Worm (Caenorhabditis elegans) whole organism, L4 larva: ENCODE measurements around the gene acl-9.

ENCODE experiments used
- F10B5.3 ChIP-seq: sonication (generic microtip); optimal IDR thresholded peaks from 2 replicates; lab custom pipeline; 2016; ENCODE audit warnings: mild to moderate bottlenecking, missing genetic modification characterization, missing compliant biosample characterization
- F44E2.7 ChIP-seq: fragments of 200-800 bp; sonication (Bioruptor generic); IDR thresholded peaks from 2 replicates; pipeline ENCODE4 v2.1.2; 2022; ENCODE audit warnings: missing genetic modification characterization, missing compliant biosample characterization
- T20F7.1 ChIP-seq: fragments of 200-800 bp; sonication (Bioruptor generic); optimal IDR thresholded peaks from 2 replicates; lab custom pipeline; 2018; ENCODE audit warnings: mild to moderate bottlenecking, missing genetic modification characterization, missing compliant biosample characterization
- T26A8.4 ChIP-seq: fragments of 200-800 bp; sonication (Bioruptor generic); IDR thresholded peaks from 2 replicates; pipeline ENCODE4 v1.3.6; 2022; ENCODE audit warnings: missing genetic modification characterization, missing compliant biosample characterization
- Y105C5A.15 ChIP-seq: fragments of 200-800 bp; sonication (Bioruptor generic); IDR thresholded peaks from 2 replicates; pipeline ENCODE4 v1.3.6; 2022; ENCODE audit warnings: missing genetic modification characterization, missing compliant biosample characterization
- ZK546.5 ChIP-seq, 2 experiments: sonication (generic microtip); optimal IDR thresholded peaks; 2 replicates each; lab custom pipeline; 2017; ENCODE audit warnings: missing biosample characterization in 2 of 2, missing genetic modification characterization in 2 of 2
- aha-1 ChIP-seq: fragments of 150-350 bp; peaks from one replicate; lab custom pipeline; 2014; ENCODE audit warnings: missing biosample characterization, missing genetic modification characterization
- aly-2 ChIP-seq: sonication (generic microtip); optimal IDR thresholded peaks from 2 replicates; lab custom pipeline; 2018; ENCODE audit warnings: missing biosample characterization, missing genetic modification characterization
- ama-1 ChIP-seq: fragments of 150-350 bp; optimal IDR thresholded peaks from 2 replicates; lab custom pipeline; 2014; ENCODE audit warnings: inconsistent platforms, mixed read lengths
- arid-1 ChIP-seq: fragments of 200-800 bp; sonication (Bioruptor generic); conservative IDR thresholded peaks from 2 replicates; pipeline ENCODE4 v1.3.6; 2022; ENCODE audit warnings: missing genetic modification reagents, missing genetic modification characterization, missing compliant biosample characterization
- ceh-20 ChIP-seq: fragments of 200-800 bp; sonication (Bioruptor generic); IDR thresholded peaks from 2 replicates; pipeline ENCODE4 v1.3.6; 2022; ENCODE audit warnings: missing genetic modification reagents, missing genetic modification characterization, missing compliant biosample characterization
- ceh-44 ChIP-seq: fragments of 200-800 bp; sonication (Bioruptor generic); IDR thresholded peaks from 2 replicates; pipeline ENCODE4 v1.3.6; 2022; ENCODE audit warnings: missing genetic modification reagents, missing genetic modification characterization, missing compliant biosample characterization
- ceh-62 ChIP-seq: sonication (generic microtip); optimal IDR thresholded peaks from 2 replicates; lab custom pipeline; 2017; ENCODE audit warnings: missing biosample characterization, missing genetic modification characterization
- ces-1 ChIP-seq: fragments of 150-350 bp; sonication (generic microtip); optimal IDR thresholded peaks from 4 replicates; lab custom pipeline; 2014; ENCODE audit warnings: missing biosample characterization, missing genetic modification reagents, missing genetic modification characterization
- cey-2 ChIP-seq: sonication (generic microtip); optimal IDR thresholded peaks from 3 replicates; lab custom pipeline; 2017; ENCODE audit warnings: missing genetic modification characterization, mild to moderate bottlenecking, missing compliant biosample characterization, antibody characterized with exemption, borderline replicate concordance; ENCODE audit not compliant: insufficient read depth
- ctbp-1 ChIP-seq: fragments of 200-800 bp; sonication (Bioruptor generic); IDR thresholded peaks from 2 replicates; pipeline ENCODE4 v1.3.6; 2022; ENCODE audit warnings: missing genetic modification reagents, missing genetic modification characterization, missing compliant biosample characterization
- daf-12 ChIP-seq: fragments of 150-350 bp; optimal IDR thresholded peaks from 2 replicates; lab custom pipeline; 2014; ENCODE audit warnings: missing biosample characterization, missing genetic modification reagents, missing genetic modification characterization
- duxl-1 ChIP-seq: sonication (generic microtip); optimal IDR thresholded peaks from 2 replicates; lab custom pipeline; 2016; ENCODE audit warnings: mild to moderate bottlenecking, missing genetic modification characterization, moderate library complexity, missing compliant biosample characterization; ENCODE audit not compliant: poor library complexity
- dve-1 ChIP-seq: sonication (generic microtip); optimal IDR thresholded peaks from 2 replicates; lab custom pipeline; 2017; ENCODE audit warnings: antibody characterized with exemption, mild to moderate bottlenecking, missing genetic modification characterization, missing compliant biosample characterization; ENCODE audit not compliant: insufficient read depth
- egl-27 ChIP-seq: sonication (generic microtip); optimal IDR thresholded peaks from 3 replicates; lab custom pipeline; 2017; ENCODE audit warnings: missing biosample characterization, missing genetic modification reagents, missing genetic modification characterization
- fkh-10 ChIP-seq: fragments of 150-350 bp; optimal IDR thresholded peaks from 2 replicates; lab custom pipeline; 2014; ENCODE audit warnings: missing biosample characterization, missing genetic modification reagents, missing genetic modification characterization
- gei-8 ChIP-seq: fragments of 200-800 bp; sonication (Bioruptor generic); optimal IDR thresholded peaks from 2 replicates; lab custom pipeline; 2018; ENCODE audit warnings: mild to moderate bottlenecking, missing genetic modification characterization, missing compliant biosample characterization
- hif-1 ChIP-seq, 2 experiments: sonication (generic microtip); optimal IDR thresholded peaks; 2 replicates each; lab custom pipeline; 2016 to 2017; ENCODE audit warnings: missing compliant biosample characterization in 2 of 2, missing genetic modification characterization in 2 of 2, missing genetic modification reagents in 2 of 2, missing genotype in 2 of 2, mild to moderate bottlenecking in 1 of 2
- hlh-11 ChIP-seq: fragments of 200-800 bp; sonication (Bioruptor generic); optimal IDR thresholded peaks from 2 replicates; lab custom pipeline; 2018; ENCODE audit warnings: mild to moderate bottlenecking, missing genetic modification characterization, missing compliant biosample characterization
- hlh-30 ChIP-seq: sonication (generic microtip); optimal IDR thresholded peaks from 2 replicates; lab custom pipeline; 2017; ENCODE audit warnings: antibody characterized with exemption, mild to moderate bottlenecking, missing genetic modification characterization, missing compliant biosample characterization; ENCODE audit not compliant: insufficient read depth
- lim-7 ChIP-seq: fragments of 200-800 bp; sonication (Bioruptor generic); IDR thresholded peaks from 2 replicates; pipeline ENCODE4 v1.3.6; 2022; ENCODE audit warnings: missing genetic modification characterization, missing compliant biosample characterization
- lin-13 ChIP-seq: fragments of 150-350 bp; optimal IDR thresholded peaks from 2 replicates; lab custom pipeline; 2014; ENCODE audit warnings: missing biosample characterization, missing genetic modification reagents, missing genetic modification characterization
- lin-15B ChIP-seq: fragments of 150-350 bp; sonication (generic microtip); optimal IDR thresholded peaks from 3 replicates; lab custom pipeline; 2014; ENCODE audit warnings: missing biosample characterization, missing genetic modification characterization
- lin-29 ChIP-seq: fragments of 200-800 bp; sonication (Bioruptor generic); IDR thresholded peaks from 2 replicates; pipeline ENCODE4 v1.3.6; 2022; ENCODE audit warnings: missing genetic modification reagents, missing genetic modification characterization, missing compliant biosample characterization
- lin-38 ChIP-seq: fragments of 200-800 bp; sonication (Bioruptor generic); IDR thresholded peaks from 2 replicates; pipeline ENCODE4 v1.3.6; 2022; ENCODE audit warnings: missing genetic modification reagents, missing genetic modification characterization, missing compliant biosample characterization
- lsy-2 ChIP-seq, 2 experiments: fragments of 150-350 bp in 1 of 2; sonication (generic microtip) in 1 of 2; optimal IDR thresholded peaks; 2 replicates each; lab custom pipeline; 2014 to 2017; ENCODE audit warnings: missing biosample characterization in 2 of 2, missing genetic modification characterization in 2 of 2
- madf-9 ChIP-seq: fragments of 200-800 bp; sonication (Bioruptor generic); conservative IDR thresholded peaks from 2 replicates; pipeline ENCODE4 v1.3.6; 2022; ENCODE audit warnings: missing genetic modification reagents, missing genetic modification characterization, missing compliant biosample characterization
- mdt-29 ChIP-seq: fragments of 200-800 bp; sonication (Bioruptor generic); IDR thresholded peaks from 2 replicates; pipeline ENCODE4 v1.3.6; 2022; ENCODE audit warnings: missing genetic modification reagents, missing genetic modification characterization, missing compliant biosample characterization
- mes-2 ChIP-seq: sonication (generic microtip); optimal IDR thresholded peaks from 2 replicates; lab custom pipeline; 2016; ENCODE audit warnings: missing genotype, mild to moderate bottlenecking, missing genetic modification characterization, missing compliant biosample characterization; ENCODE audit not compliant: poor library complexity, severe bottlenecking
- nhr-10 ChIP-seq: fragments of 150-350 bp; optimal IDR thresholded peaks from 2 replicates; lab custom pipeline; 2014; ENCODE audit warnings: missing biosample characterization, missing genetic modification characterization
- nhr-102 ChIP-seq: sonication (generic microtip); optimal IDR thresholded peaks from 2 replicates; lab custom pipeline; 2016; ENCODE audit warnings: mild to moderate bottlenecking, missing genetic modification characterization, moderate library complexity, missing compliant biosample characterization
- nhr-111 ChIP-seq: fragments of 200-800 bp; sonication (Bioruptor generic); optimal IDR thresholded peaks from 2 replicates; lab custom pipeline; 2018; ENCODE audit warnings: mild to moderate bottlenecking, missing genetic modification characterization, missing compliant biosample characterization
- nhr-42 ChIP-seq: fragments of 200-800 bp; sonication (Bioruptor generic); IDR thresholded peaks from 2 replicates; pipeline ENCODE4 v1.3.6; 2022; ENCODE audit warnings: missing genetic modification characterization, missing compliant biosample characterization
- nhr-6 ChIP-seq: fragments of 150-350 bp; optimal IDR thresholded peaks from 2 replicates; lab custom pipeline; 2014; ENCODE audit warnings: missing biosample characterization, missing genetic modification characterization
- nhr-77 ChIP-seq: fragments of 150-350 bp; optimal IDR thresholded peaks from 2 replicates; lab custom pipeline; 2014; ENCODE audit warnings: missing biosample characterization, missing genetic modification characterization
- pqm-1 ChIP-seq: sonication (generic microtip); optimal IDR thresholded peaks from 2 replicates; lab custom pipeline; 2017; ENCODE audit warnings: missing biosample characterization, missing genetic modification characterization
- set-16 ChIP-seq: fragments of 200-800 bp; sonication (Bioruptor generic); IDR thresholded peaks from 2 replicates; pipeline ENCODE4 v1.3.6; 2022; ENCODE audit warnings: missing genetic modification reagents, missing genetic modification characterization, missing compliant biosample characterization
- spr-3 ChIP-seq: fragments of 200-800 bp; sonication (Bioruptor generic); optimal IDR thresholded peaks from 2 replicates; lab custom pipeline; 2018; ENCODE audit warnings: mild to moderate bottlenecking, missing genetic modification characterization, missing compliant biosample characterization
- unc-130 ChIP-seq: sonication (generic microtip); optimal IDR thresholded peaks from 2 replicates; lab custom pipeline; 2016; ENCODE audit warnings: missing genetic modification reagents, missing genetic modification characterization, missing compliant biosample characterization
- unc-62 ChIP-seq, 3 experiments: fragments of 150-350 bp in 1 of 3; sonication (generic microtip); optimal IDR thresholded peaks in 2 of 3; peaks in 1 of 3; 1 replicate in 1 of 3; 2 replicates in 2 of 3; lab custom pipeline; 2014 to 2017; ENCODE audit warnings: missing biosample characterization in 3 of 3, missing genetic modification characterization in 3 of 3, missing genetic modification reagents in 3 of 3, missing genotype in 1 of 3
- vab-7 ChIP-seq: fragments of 200-800 bp; sonication (Bioruptor generic); IDR thresholded peaks from 2 replicates; pipeline ENCODE4 v1.3.6; 2022; ENCODE audit warnings: missing genetic modification reagents, missing genetic modification characterization, missing compliant biosample characterization
- zag-1 ChIP-seq: fragments of 150-350 bp; optimal IDR thresholded peaks from 2 replicates; lab custom pipeline; 2014; ENCODE audit warnings: missing biosample characterization, missing genetic modification characterization
- zfp-3 ChIP-seq: fragments of 200-800 bp; sonication (Bioruptor generic); conservative IDR thresholded peaks from 2 replicates; pipeline ENCODE4 v1.3.6; 2022; ENCODE audit warnings: missing genetic modification reagents, missing genetic modification characterization, missing compliant biosample characterization
- zip-11 ChIP-seq: fragments of 200-800 bp; sonication (Bioruptor generic); IDR thresholded peaks from 2 replicates; pipeline ENCODE4 v1.3.6; 2022; ENCODE audit warnings: missing genetic modification characterization, missing compliant biosample characterization
- ztf-11 ChIP-seq: fragments of 150-350 bp; optimal IDR thresholded peaks from 2 replicates; lab custom pipeline; 2014; ENCODE audit warnings: missing biosample characterization, missing genetic modification characterization
- ztf-7 ChIP-seq: fragments of 150-350 bp; optimal IDR thresholded peaks from 2 replicates; lab custom pipeline; 2014; ENCODE audit warnings: missing biosample characterization, missing genetic modification characterization

acl-9 gene

ce11 chrV:6425927-6426326, 27.1 kb upstream of the acl-9 start, which contains the start of gene T05H4.11:
Gene T05H4.11, minus strand, starts transcription at chrV:6426261.
- no peak for TF ChIP-seq zag-1 (tag; lab: Kevin White, UChicago)
- no peak for TF ChIP-seq unc-130 (GFP tag; lab: Kevin White, UChicago)
- no peak for TF ChIP-seq nhr-111 (GFP tag; lab: Kevin White, UChicago)
- TF ChIP-seq aha-1 (tag; lab: Kevin White, UChicago): peak; percentile 20
- peak; percentile 2 for TF ChIP-seq hlh-30 (tag; lab: Kevin White, UChicago)
- TF ChIP-seq hlh-11 (tag; lab: Kevin White, UChicago): peak; percentile 18
- TF ChIP-seq F44E2.7 (GFP tag; lab: Robert Waterston, UW): no peak
- TF ChIP-seq ztf-7 (tag; lab: Kevin White, UChicago): no peak
- no peak for TF ChIP-seq lsy-2 (tag; optimal IDR thresholded peaks at IDR 0.05; lab: Kevin White, UChicago)
- TF ChIP-seq T20F7.1 (GFP tag; lab: Kevin White, UChicago): no peak
- no peak for TF ChIP-seq aly-2 (tag; lab: Kevin White, UChicago)
- TF ChIP-seq fkh-10: no peak
- TF ChIP-seq pqm-1 (tag; lab: Kevin White, UChicago): no peak
- TF ChIP-seq arid-1 (GFP tag; lab: Robert Waterston, UW): no peak
- TF ChIP-seq egl-27 (tag; lab: Kevin White, UChicago): no peak
- no peak for TF ChIP-seq daf-12 (tag; lab: Kevin White, UChicago)
- TF ChIP-seq zip-11 (GFP tag; lab: Robert Waterston, UW): no peak
- TF ChIP-seq lin-13 (GFP tag; lab: Kevin White, UChicago): no peak
- no peak for TF ChIP-seq nhr-42 (GFP tag; lab: Robert Waterston, UW)
- no peak for TF ChIP-seq set-16 (GFP tag; lab: Robert Waterston, UW)
- TF ChIP-seq mdt-29 (GFP tag; lab: Robert Waterston, UW): no peak
- TF ChIP-seq ces-1 (GFP tag; lab: Kevin White, UChicago): no peak
- TF ChIP-seq nhr-10 (tag; lab: Kevin White, UChicago): no peak
- no peak for TF ChIP-seq duxl-1 (tag; lab: Kevin White, UChicago)
- TF ChIP-seq unc-62 (GFP tag; optimal IDR thresholded peaks at IDR 0.05 in 1 of 2; lab: Kevin White, UChicago): no peak
- no peak for TF ChIP-seq unc-62 (tag; optimal IDR thresholded peaks at IDR 0.05; lab: Kevin White, UChicago)
- TF ChIP-seq dve-1: no peak
- TF ChIP-seq nhr-102 (tag; lab: Kevin White, UChicago): no peak
- no peak for TF ChIP-seq Y105C5A.15
- peak; percentile 70; the same call in 1 of the 2 replicates for TF ChIP-seq zfp-3
- no peak for TF ChIP-seq vab-7 (GFP tag; lab: Robert Waterston, UW)
- no peak for TF ChIP-seq madf-9 (GFP tag; lab: Robert Waterston, UW)
- TF ChIP-seq spr-3 (GFP tag; lab: Kevin White, UChicago): no peak
- TF ChIP-seq lin-29 (GFP tag; lab: Robert Waterston, UW): no peak
- TF ChIP-seq ZK546.5 (tag; optimal IDR thresholded peaks at IDR 0.05; lab: Kevin White, UChicago): no peak
- TF ChIP-seq ama-1 (lab: Kevin White, UChicago): peak; percentile 84
- TF ChIP-seq lin-15B: no peak
- TF ChIP-seq lin-38 (GFP tag; lab: Robert Waterston, UW): peak; percentile 22; the same call in 1 of the 2 replicates
- no peak for TF ChIP-seq nhr-77
- TF ChIP-seq ceh-44 (GFP tag; lab: Robert Waterston, UW): no peak
- no peak for TF ChIP-seq cey-2 (tag; lab: Kevin White, UChicago)
- peak; percentile 27 for TF ChIP-seq mes-2 (tag; lab: Kevin White, UChicago)
- TF ChIP-seq hif-1 (tag; optimal IDR thresholded peaks at IDR 0.05; lab: Kevin White, UChicago): no peak
- TF ChIP-seq T26A8.4 (GFP tag; lab: Robert Waterston, UW): peak; percentile 39; the same call in 1 of the 2 replicates
- no peak for TF ChIP-seq gei-8 (GFP tag; lab: Kevin White, UChicago)
- TF ChIP-seq lim-7: no peak
- no peak for TF ChIP-seq nhr-6 (tag; lab: Kevin White, UChicago)
- no peak for TF ChIP-seq ztf-11 (tag; lab: Kevin White, UChicago)
- TF ChIP-seq F10B5.3 (tag; lab: Kevin White, UChicago): no peak
- TF ChIP-seq ceh-62: no peak
- no peak for TF ChIP-seq ctbp-1
- TF ChIP-seq ceh-20 (GFP tag; lab: Robert Waterston, UW): 0 out of 2 replicates have a peak, but pooled peaks have one; percentile 16
